Fruit fly (Drosophila melanogaster): Measurements from ENCODE around the gene Cpr97Eb.

DNA sequence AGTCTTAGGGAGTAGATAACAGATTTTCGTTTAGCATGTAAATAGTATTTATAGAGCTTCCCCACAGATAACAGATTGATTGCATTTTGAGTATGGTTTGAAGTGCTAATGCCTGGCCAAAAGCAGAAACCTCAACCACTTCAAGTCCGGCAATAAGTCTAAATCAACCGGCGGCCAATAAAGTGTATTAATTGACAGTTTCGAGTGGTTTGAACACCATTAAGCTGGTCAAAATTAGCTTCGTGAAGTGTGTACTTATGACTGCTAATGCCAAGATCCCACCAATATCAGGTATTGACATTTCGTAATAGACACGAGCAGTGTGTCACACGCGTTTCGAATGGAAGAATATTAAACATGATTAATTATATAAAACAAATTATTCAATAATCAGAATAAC, 14.5 kb upstream of the Cpr97Eb start:
- no peak for TF ChIP-seq CG8478 (optimal IDR thresholded peaks at IDR 0.05)
- TF ChIP-seq CTCF (optimal IDR thresholded peaks at IDR 0.05), result no peak
